Worm (Caenorhabditis elegans): ENCODE data around the gene T16G1.9.

DNA sequence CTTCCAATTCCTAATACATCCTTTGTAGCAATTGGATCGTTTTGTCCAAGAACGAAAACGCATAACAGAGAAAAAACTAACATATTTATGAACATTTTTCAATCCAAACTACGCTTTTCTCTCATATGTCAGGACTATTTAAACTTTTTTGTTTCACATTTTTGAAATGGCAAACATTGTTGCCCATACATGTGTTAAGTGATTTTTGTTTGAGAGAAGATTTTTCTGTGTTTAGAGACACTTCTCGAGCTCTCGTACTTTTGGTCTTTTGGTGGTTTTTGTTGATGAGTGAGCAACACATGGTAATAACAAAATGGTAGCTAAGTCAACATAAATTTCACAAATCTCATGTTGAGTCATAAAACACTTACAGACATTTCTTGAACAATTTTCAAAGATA is 45.6 kb downstream of the T16G1.9 start, which contains the start of gene ttr-28:
- TF ChIP-seq nhr-11 (tag; optimal IDR thresholded peaks at IDR 0.05) (no peak), egl-27 (tag; optimal IDR thresholded peaks at IDR 0.05) (no peak), blmp-1 (tag; optimal IDR thresholded peaks at IDR 0.05) (no peak), unc-30 (tag; optimal IDR thresholded peaks at IDR 0.05) (no peak), mdl-1 (tag; optimal IDR thresholded peaks at IDR 0.05) (no peak), sptf-1 (tag; optimal IDR thresholded peaks at IDR 0.05) (no peak), aha-1 (tag; optimal IDR thresholded peaks at IDR 0.05) (no peak), ztf-11 (tag; optimal IDR thresholded peaks at IDR 0.05) (no peak), elt-3 (tag; optimal IDR thresholded peaks at IDR 0.05) (no peak), mef-2 (tag; optimal IDR thresholded peaks at IDR 0.05) (no peak), mep-1 (tag; optimal IDR thresholded peaks at IDR 0.05) (no peak), skn-1 (tag; optimal IDR thresholded peaks at IDR 0.05) (no peak)

Data from whole organism, L1 larva.